Worm (Caenorhabditis elegans): ENCODE measurements around the gene ced-2.
A peak's percentile ranks its signal among the peaks of the same experiment; 100 is the strongest.

DNA sequence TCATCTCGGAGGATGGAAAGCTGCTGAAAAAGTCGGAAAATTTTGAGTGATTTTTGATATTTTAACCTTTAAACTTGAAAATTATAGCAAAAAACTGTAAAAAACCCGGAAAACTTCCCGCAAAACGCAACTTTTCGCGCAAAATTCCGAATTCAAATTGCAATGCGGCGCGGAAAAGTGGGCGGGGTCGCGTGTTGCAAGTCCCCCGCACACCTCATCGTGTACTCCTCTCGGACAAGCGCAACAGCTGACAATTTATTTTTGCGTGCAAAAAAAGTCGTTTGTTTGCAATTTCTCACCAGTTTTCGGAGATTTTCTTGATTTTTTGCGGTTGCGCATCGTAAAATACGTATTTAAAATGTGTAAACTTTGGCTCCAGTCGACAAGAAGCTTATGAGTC is 1.3 kb upstream of the ced-2 start, which contains the start of gene npp-8:
- TF ChIP-seq flt-1 (GFP tag; IDR thresholded peaks at IDR 0.05), result peak; percentile 90
- peak; percentile 79 for TF ChIP-seq med-1 (GFP tag; optimal IDR thresholded peaks at IDR 0.05; ENCODE audit: insufficient read depth)
- no peak for TF ChIP-seq ztf-29 (GFP tag; IDR thresholded peaks at IDR 0.05)
